Fruit fly (Drosophila melanogaster) whole organism, prepupa: ENCODE results near the gene CG42487.

Experiments used
- CG16779 ChIP-seq: fragments of 200-800 bp; sonication (Bioruptor generic); optimal IDR thresholded peaks from 3 replicates; lab custom pipeline; 2017; ENCODE audit warnings: missing biosample characterization, mild to moderate bottlenecking, missing genetic modification characterization
- CG3032 ChIP-seq: fragments of 200-800 bp; optimal IDR thresholded peaks from 2 replicates; lab custom pipeline; 2019; ENCODE audit warnings: missing biosample characterization, mild to moderate bottlenecking, missing genetic modification characterization, moderate library complexity
- CG6854 ChIP-seq: fragments of 200-800 bp; sonication (Bioruptor generic); optimal IDR thresholded peaks from 2 replicates; lab custom pipeline; 2017; ENCODE audit warnings: missing biosample characterization, mild to moderate bottlenecking, missing genetic modification characterization
- spab ChIP-seq: fragments of 200-800 bp; sonication (Bioruptor generic); optimal IDR thresholded peaks from 2 replicates; lab custom pipeline; 2017; ENCODE audit warnings: missing biosample characterization, mild to moderate bottlenecking, missing genetic modification characterization, missing genetic modification reagents
- topi ChIP-seq: fragments of 200-800 bp; sonication (Bioruptor generic); optimal IDR thresholded peaks from 3 replicates; lab custom pipeline; 2016; ENCODE audit warnings: missing biosample characterization, missing genetic modification characterization

DNA sequence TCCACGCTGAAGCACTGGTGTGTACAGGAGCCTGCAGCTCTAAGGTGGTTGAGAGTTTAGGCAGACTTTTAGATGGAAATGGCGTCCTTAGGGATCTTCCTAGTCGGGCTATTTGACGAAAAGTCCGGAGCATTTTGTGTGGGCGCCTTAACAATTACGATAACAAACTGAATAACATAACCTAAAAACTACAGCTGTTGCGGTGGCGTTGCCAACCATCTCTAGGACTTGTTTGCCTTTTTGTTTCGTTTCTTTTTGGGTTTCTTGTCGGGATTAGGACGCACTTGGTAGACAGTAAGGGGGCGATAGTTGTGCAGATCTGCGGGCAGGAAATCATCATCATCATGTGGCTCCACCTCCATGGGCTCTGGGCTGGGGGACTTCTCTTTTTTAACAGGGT is 1.1 kb downstream of the CG42487 start:
- no peak for TF ChIP-seq CG16779 (tag; lab: Kevin White, UChicago)
- no peak for TF ChIP-seq topi (GFP tag; lab: Kevin White, UChicago)
- TF ChIP-seq CG3032 (tag; lab: Kevin White, UChicago) = no peak
- no peak for TF ChIP-seq spab (GFP tag; lab: Kevin White, UChicago)
- TF ChIP-seq CG6854 (GFP tag; lab: Kevin White, UChicago) = no peak
